Fruit fly (Drosophila melanogaster) whole organism, prepupa: Measurements from ENCODE around the gene CG18586.

Source experiments
- CG11294 ChIP-seq: fragments of 200-800 bp; sonication (Bioruptor generic); IDR thresholded peaks from 2 replicates; pipeline ENCODE4 v1.3.6; 2022; ENCODE audit warnings: missing biosample characterization, missing genetic modification characterization
- CG3919 ChIP-seq: fragments of 200-800 bp; sonication (Bioruptor generic); optimal IDR thresholded peaks from 3 replicates; lab custom pipeline; 2016; ENCODE audit warnings: missing biosample characterization, missing genetic modification characterization
- Eip78C ChIP-seq: fragments of 200-800 bp; sonication (Bioruptor generic); peaks from one replicate; lab custom pipeline; 2016; ENCODE audit warnings: missing biosample characterization, missing genetic modification characterization
- achi ChIP-seq: fragments of 200-800 bp; sonication (Bioruptor generic); optimal IDR thresholded peaks from 3 replicates; lab custom pipeline; 2016; ENCODE audit warnings: missing biosample characterization, missing genetic modification characterization
- spab ChIP-seq: fragments of 200-800 bp; sonication (Bioruptor generic); optimal IDR thresholded peaks from 2 replicates; lab custom pipeline; 2017; ENCODE audit warnings: missing biosample characterization, mild to moderate bottlenecking, missing genetic modification characterization, missing genetic modification reagents

DNA sequence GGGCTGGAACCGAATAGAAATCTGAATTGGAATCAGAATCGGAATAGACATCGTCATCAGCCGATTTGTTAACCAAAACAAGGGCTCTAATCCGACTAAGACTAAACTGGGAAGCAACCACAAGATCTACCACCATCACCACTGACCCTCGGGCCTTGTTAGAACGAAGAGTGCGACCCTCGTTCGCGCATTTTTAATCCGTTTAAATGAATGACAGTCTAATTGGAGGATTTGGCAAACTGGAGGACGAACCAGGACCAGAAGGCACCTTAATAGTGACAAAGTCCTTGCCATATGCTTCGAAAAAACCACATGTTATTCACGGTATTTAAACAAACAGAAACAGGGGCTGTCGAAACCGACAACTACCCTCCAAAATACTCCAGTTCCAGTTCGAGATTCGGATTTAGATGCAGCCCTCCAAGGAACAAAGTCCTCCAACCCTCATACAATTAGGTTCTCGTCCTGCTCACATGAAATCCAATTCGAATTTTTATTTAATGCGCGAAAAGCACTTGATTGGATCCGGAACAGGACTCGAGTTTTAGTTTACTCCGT lies 5.7 kb downstream of the CG18586 start:
- TF ChIP-seq spab (GFP tag; lab: Kevin White, UChicago): no peak
- TF ChIP-seq CG3919 (GFP tag; lab: Kevin White, UChicago): no peak
- TF ChIP-seq achi: no peak
- TF ChIP-seq CG11294 (GFP tag; lab: Robert Waterston, UW): no peak
- no peak for TF ChIP-seq Eip78C (GFP tag; lab: Kevin White, UChicago)
